Worm (Caenorhabditis elegans) whole organism, L4 larva: ENCODE results near the gene cyp-33B1.

Experiments used
- D1046.2 ChIP-seq: fragments of 200-800 bp; sonication (Bioruptor generic); IDR thresholded peaks from 2 replicates; pipeline ENCODE4 v1.3.6; 2022; ENCODE audit warnings: missing genetic modification characterization, missing compliant biosample characterization
- F37D6.2 ChIP-seq: sonication (generic microtip); optimal IDR thresholded peaks from 2 replicates; lab custom pipeline; 2016; ENCODE audit warnings: mild to moderate bottlenecking, missing genetic modification characterization, missing compliant biosample characterization
- F49E8.2 ChIP-seq: sonication (generic microtip); optimal IDR thresholded peaks from 2 replicates; lab custom pipeline; 2016; ENCODE audit warnings: missing compliant biosample characterization, mild to moderate bottlenecking, missing genetic modification characterization, borderline replicate concordance
- R02D3.7 ChIP-seq: fragments of 150-350 bp; sonication (generic microtip); optimal IDR thresholded peaks from 3 replicates; lab custom pipeline; 2014; ENCODE audit warnings: missing biosample characterization, missing genetic modification characterization
- T20F7.1 ChIP-seq: fragments of 200-800 bp; sonication (Bioruptor generic); optimal IDR thresholded peaks from 2 replicates; lab custom pipeline; 2018; ENCODE audit warnings: mild to moderate bottlenecking, missing genetic modification characterization, missing compliant biosample characterization
- T26A8.4 ChIP-seq: fragments of 200-800 bp; sonication (Bioruptor generic); IDR thresholded peaks from 2 replicates; pipeline ENCODE4 v1.3.6; 2022; ENCODE audit warnings: missing genetic modification characterization, missing compliant biosample characterization
- ZK337.2 ChIP-seq: fragments of 200-800 bp; sonication (Bioruptor generic); IDR thresholded peaks from 2 replicates; pipeline ENCODE4 v1.3.6; 2022; ENCODE audit warnings: missing genetic modification reagents, missing genetic modification characterization, missing compliant biosample characterization
- aha-1 ChIP-seq: fragments of 150-350 bp; peaks from one replicate; lab custom pipeline; 2014; ENCODE audit warnings: missing biosample characterization, missing genetic modification characterization
- ama-1 ChIP-seq: fragments of 150-350 bp; optimal IDR thresholded peaks from 2 replicates; lab custom pipeline; 2014; ENCODE audit warnings: inconsistent platforms, mixed read lengths
- arid-1 ChIP-seq: fragments of 200-800 bp; sonication (Bioruptor generic); conservative IDR thresholded peaks from 2 replicates; pipeline ENCODE4 v1.3.6; 2022; ENCODE audit warnings: missing genetic modification reagents, missing genetic modification characterization, missing compliant biosample characterization
- attf-4 ChIP-seq: sonication (generic microtip); optimal IDR thresholded peaks from 3 replicates; lab custom pipeline; 2017; ENCODE audit warnings: missing biosample characterization, missing genetic modification characterization
- ceh-28 ChIP-seq: fragments of 150-350 bp; optimal IDR thresholded peaks from 2 replicates; lab custom pipeline; 2014; ENCODE audit warnings: missing biosample characterization, missing genetic modification reagents, missing genetic modification characterization
- ceh-62 ChIP-seq: sonication (generic microtip); optimal IDR thresholded peaks from 2 replicates; lab custom pipeline; 2017; ENCODE audit warnings: missing biosample characterization, missing genetic modification characterization
- dmd-6 ChIP-seq: fragments of 200-800 bp; sonication (Bioruptor generic); IDR thresholded peaks from 2 replicates; pipeline ENCODE4 v1.3.6; 2022; ENCODE audit warnings: missing genetic modification reagents, missing genetic modification characterization, missing compliant biosample characterization
- dmd-8 ChIP-seq: fragments of 200-800 bp; sonication (Bioruptor generic); IDR thresholded peaks from 2 replicates; pipeline ENCODE4 v1.3.6; 2022; ENCODE audit warnings: missing genetic modification characterization, missing compliant biosample characterization
- dmd-9 ChIP-seq: fragments of 200-800 bp; sonication (Bioruptor generic); IDR thresholded peaks from 2 replicates; pipeline ENCODE4 v1.3.6; 2022; ENCODE audit warnings: missing genetic modification reagents, missing genetic modification characterization, missing compliant biosample characterization
- dpl-1 ChIP-seq: fragments of 150-350 bp; optimal IDR thresholded peaks from 2 replicates; lab custom pipeline; 2014; ENCODE audit warnings: missing biosample characterization, missing genetic modification reagents, missing genetic modification characterization
- egl-27 ChIP-seq: sonication (generic microtip); optimal IDR thresholded peaks from 3 replicates; lab custom pipeline; 2017; ENCODE audit warnings: missing biosample characterization, missing genetic modification reagents, missing genetic modification characterization
- fkh-10 ChIP-seq: fragments of 150-350 bp; optimal IDR thresholded peaks from 2 replicates; lab custom pipeline; 2014; ENCODE audit warnings: missing biosample characterization, missing genetic modification reagents, missing genetic modification characterization
- lin-15B ChIP-seq: fragments of 150-350 bp; sonication (generic microtip); optimal IDR thresholded peaks from 3 replicates; lab custom pipeline; 2014; ENCODE audit warnings: missing biosample characterization, missing genetic modification characterization
- lin-38 ChIP-seq: fragments of 200-800 bp; sonication (Bioruptor generic); IDR thresholded peaks from 2 replicates; pipeline ENCODE4 v1.3.6; 2022; ENCODE audit warnings: missing genetic modification reagents, missing genetic modification characterization, missing compliant biosample characterization
- madf-9 ChIP-seq: fragments of 200-800 bp; sonication (Bioruptor generic); conservative IDR thresholded peaks from 2 replicates; pipeline ENCODE4 v1.3.6; 2022; ENCODE audit warnings: missing genetic modification reagents, missing genetic modification characterization, missing compliant biosample characterization
- mdl-1 ChIP-seq, 2 experiments: fragments of 150-350 bp in 1 of 2; sonication (generic microtip) in 1 of 2; optimal IDR thresholded peaks; 2 replicates each; lab custom pipeline; 2014 to 2017; ENCODE audit warnings: missing biosample characterization in 2 of 2, missing genetic modification characterization in 2 of 2
- mes-2 ChIP-seq: sonication (generic microtip); optimal IDR thresholded peaks from 2 replicates; lab custom pipeline; 2016; ENCODE audit warnings: missing genotype, mild to moderate bottlenecking, missing genetic modification characterization, missing compliant biosample characterization; ENCODE audit not compliant: poor library complexity, severe bottlenecking
- mxl-2 ChIP-seq: fragments of 200-800 bp; sonication (Bioruptor generic); conservative IDR thresholded peaks from 2 replicates; pipeline ENCODE4 v1.3.6; 2022; ENCODE audit warnings: missing genetic modification reagents, missing genetic modification characterization, missing compliant biosample characterization
- mxl-3 ChIP-seq: fragments of 200-800 bp; sonication (Bioruptor generic); optimal IDR thresholded peaks from 2 replicates; lab custom pipeline; 2018; ENCODE audit warnings: mild to moderate bottlenecking, missing genetic modification characterization, missing compliant biosample characterization
- nhr-10 ChIP-seq: fragments of 150-350 bp; optimal IDR thresholded peaks from 2 replicates; lab custom pipeline; 2014; ENCODE audit warnings: missing biosample characterization, missing genetic modification characterization
- nhr-237 ChIP-seq: sonication (generic microtip); optimal IDR thresholded peaks from 2 replicates; lab custom pipeline; 2017; ENCODE audit warnings: missing biosample characterization, missing genetic modification characterization
- nhr-25 ChIP-seq: sonication (generic microtip); optimal IDR thresholded peaks from 2 replicates; lab custom pipeline; 2017; ENCODE audit warnings: missing genetic modification characterization, mild to moderate bottlenecking, missing compliant biosample characterization, antibody characterized with exemption, moderate library complexity, borderline replicate concordance; ENCODE audit not compliant: insufficient read depth
- nhr-28 ChIP-seq: fragments of 150-350 bp; optimal IDR thresholded peaks from 2 replicates; lab custom pipeline; 2014; ENCODE audit warnings: missing biosample characterization, missing genetic modification characterization
- nhr-41 ChIP-seq: fragments of 200-800 bp; sonication (Bioruptor generic); IDR thresholded peaks from 2 replicates; pipeline ENCODE4 v1.3.6; 2022; ENCODE audit warnings: missing genetic modification reagents, missing genetic modification characterization, missing compliant biosample characterization
- nhr-6 ChIP-seq: fragments of 150-350 bp; optimal IDR thresholded peaks from 2 replicates; lab custom pipeline; 2014; ENCODE audit warnings: missing biosample characterization, missing genetic modification characterization
- rbr-2 ChIP-seq: sonication (generic microtip); optimal IDR thresholded peaks from 2 replicates; lab custom pipeline; 2016; ENCODE audit warnings: missing genotype, missing genetic modification characterization, missing compliant biosample characterization
- sdz-12 ChIP-seq: fragments of 200-800 bp; sonication (Bioruptor generic); optimal IDR thresholded peaks from 2 replicates; lab custom pipeline; 2018; ENCODE audit warnings: mild to moderate bottlenecking, missing genetic modification characterization, missing compliant biosample characterization
- snpc-1.2 ChIP-seq: fragments of 200-800 bp; sonication (Bioruptor generic); IDR thresholded peaks from 2 replicates; pipeline ENCODE4 v1.3.6; 2022; ENCODE audit warnings: missing genetic modification reagents, missing genetic modification characterization, missing compliant biosample characterization
- tra-1 ChIP-seq: fragments of 200-800 bp; sonication (Bioruptor generic); IDR thresholded peaks from 2 replicates; pipeline ENCODE4 v1.3.6; 2022; ENCODE audit warnings: missing genetic modification reagents, missing genetic modification characterization, missing compliant biosample characterization
- unc-62 ChIP-seq, 3 experiments: fragments of 150-350 bp in 1 of 3; sonication (generic microtip); optimal IDR thresholded peaks in 2 of 3; peaks in 1 of 3; 1 replicate in 1 of 3; 2 replicates in 2 of 3; lab custom pipeline; 2014 to 2017; ENCODE audit warnings: missing biosample characterization in 3 of 3, missing genetic modification characterization in 3 of 3, missing genetic modification reagents in 3 of 3, missing genotype in 1 of 3
- zag-1 ChIP-seq: fragments of 150-350 bp; optimal IDR thresholded peaks from 2 replicates; lab custom pipeline; 2014; ENCODE audit warnings: missing biosample characterization, missing genetic modification characterization
- zip-11 ChIP-seq: fragments of 200-800 bp; sonication (Bioruptor generic); IDR thresholded peaks from 2 replicates; pipeline ENCODE4 v1.3.6; 2022; ENCODE audit warnings: missing genetic modification characterization, missing compliant biosample characterization
- zip-2 ChIP-seq: fragments of 150-350 bp; optimal IDR thresholded peaks from 2 replicates; lab custom pipeline; 2014; ENCODE audit warnings: missing biosample characterization, missing genetic modification characterization

Gene cyp-33B1

DNA sequence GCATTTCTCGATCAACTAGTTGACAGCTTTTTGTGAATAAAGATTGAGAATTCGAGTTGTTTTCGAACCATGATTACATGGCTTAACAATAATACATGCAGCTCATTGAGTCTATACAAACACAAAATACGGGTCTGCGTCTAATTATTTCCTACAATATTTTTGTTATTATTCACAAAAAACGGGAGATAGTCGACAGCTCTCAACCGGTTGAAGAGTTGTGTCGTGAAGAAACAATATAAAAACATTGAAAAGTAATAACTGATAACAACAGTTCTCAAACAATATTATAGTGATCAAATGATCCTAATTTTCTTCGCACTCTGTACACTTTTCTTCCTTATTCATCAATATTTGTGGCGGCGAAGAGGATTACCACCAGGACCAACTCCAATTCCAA lies at the start of gene cyp-33B1:
Gene cyp-33B1 (plus strand): TSS at position 301 of the 400 bp plus-strand sequence.
- no peak for TF ChIP-seq ZK337.2 (GFP tag; lab: Robert Waterston, UW)
- TF ChIP-seq dmd-8 (GFP tag; lab: Robert Waterston, UW), result no peak
- no peak for TF ChIP-seq zip-2 (tag; lab: Kevin White, UChicago)
- no peak for TF ChIP-seq attf-4 (tag; lab: Kevin White, UChicago)
- no peak for TF ChIP-seq tra-1
- no peak for TF ChIP-seq D1046.2 (GFP tag; lab: Robert Waterston, UW)
- TF ChIP-seq lin-15B (tag; lab: Kevin White, UChicago), result no peak
- no peak for TF ChIP-seq lin-38
- no peak for TF ChIP-seq T20F7.1 (GFP tag; lab: Kevin White, UChicago)
- no peak for TF ChIP-seq T26A8.4 (GFP tag; lab: Robert Waterston, UW)
- no peak for TF ChIP-seq arid-1 (GFP tag; lab: Robert Waterston, UW)
- TF ChIP-seq mxl-3 (GFP tag; lab: Kevin White, UChicago), result no peak

DNA sequence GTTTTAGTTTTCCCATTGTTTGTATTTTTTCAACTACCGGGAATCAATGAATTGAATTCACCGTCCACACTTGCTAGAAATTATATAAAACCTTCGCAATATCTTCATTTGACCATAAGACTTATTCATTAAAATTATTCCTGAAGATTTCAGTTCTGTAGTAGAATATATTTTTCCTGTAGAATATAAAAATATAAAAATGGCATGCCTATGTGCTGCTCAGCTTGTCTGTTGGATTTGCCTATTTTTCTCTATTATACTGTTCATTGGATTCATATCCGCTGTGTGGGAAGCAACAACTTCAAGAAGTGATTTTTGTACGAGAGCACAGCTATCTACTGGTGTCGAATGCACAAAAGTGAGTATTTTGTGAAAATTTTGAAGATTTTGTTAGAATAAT lies 49.5 kb upstream of the cyp-33B1 start, which contains the start of gene F59E11.6:
Gene F59E11.6 (plus strand): TSS at position 111 of the 400 bp plus-strand sequence.
- no peak for TF ChIP-seq mxl-2
- TF ChIP-seq aha-1, result peak; percentile 89
- TF ChIP-seq sdz-12 (GFP tag; lab: Kevin White, UChicago), result no peak
- TF ChIP-seq, all 104 proteins: peak for 1

DNA sequence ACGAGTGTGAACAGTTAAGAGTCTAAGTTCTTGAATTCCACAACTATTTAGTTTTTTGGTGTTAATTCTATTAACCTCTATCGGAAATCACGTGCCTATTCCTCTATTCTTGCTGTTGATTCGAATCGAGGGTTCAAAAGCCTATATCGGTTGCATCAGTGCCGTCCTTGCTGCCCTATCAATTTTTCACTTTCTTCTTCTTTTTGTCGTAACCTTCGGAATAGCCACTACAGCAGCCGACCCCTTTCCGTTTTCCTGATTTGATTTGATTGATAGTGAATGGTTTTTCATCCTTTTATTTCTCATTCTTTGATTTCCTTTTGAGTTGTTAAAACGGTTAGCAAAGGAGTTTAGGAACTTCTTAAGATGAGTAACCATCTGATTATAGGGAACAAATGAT lies 46.9 kb upstream of the cyp-33B1 start:
- TF ChIP-seq egl-27 (no peak), dmd-9 (GFP tag; lab: Robert Waterston, UW) (no peak), nhr-28 (tag; lab: Kevin White, UChicago) (peak; percentile 39), aha-1 (peak; percentile 36), ceh-28 (no peak), unc-62 (GFP tag; optimal IDR thresholded peaks at IDR 0.05 in 1 of 2; lab: Kevin White, UChicago) (peak in 1 of 2 experiments; percentile 33), unc-62 (tag; optimal IDR thresholded peaks at IDR 0.05; lab: Kevin White, UChicago) (no peak), nhr-6 (tag; lab: Kevin White, UChicago) (no peak), zip-11 (GFP tag; lab: Robert Waterston, UW) (no peak), mdl-1 (tag; optimal IDR thresholded peaks at IDR 0.05; lab: Kevin White, UChicago) (peak in 1 of 2 experiments; percentile 54), ceh-62 (no peak), R02D3.7 (tag; lab: Kevin White, UChicago) (no peak), dmd-6 (GFP tag; lab: Robert Waterston, UW) (no peak), mxl-2 (no peak), snpc-1.2 (GFP tag; lab: Robert Waterston, UW) (no peak), mes-2 (no peak)

ce11 chrV:8994801-8995200 lies 46.3 kb upstream of the cyp-33B1 start, which contains the start of gene F59E11.5:
F59E11.5 (plus strand) TSS chrV:8995101.
- TF ChIP-seq madf-9 (no peak), lin-15B (tag; lab: Kevin White, UChicago) (no peak), zip-2 (tag; lab: Kevin White, UChicago) (no peak), ceh-62 (no peak), dmd-8 (GFP tag; lab: Robert Waterston, UW) (no peak), nhr-237 (no peak), mes-2 (no peak), rbr-2 (tag; lab: Kevin White, UChicago) (no peak), F49E8.2 (tag; lab: Kevin White, UChicago) (no peak), nhr-10 (tag; lab: Kevin White, UChicago) (no peak), nhr-41 (no peak), ama-1 (lab: Kevin White, UChicago) (no peak), dmd-6 (GFP tag; lab: Robert Waterston, UW) (no peak), nhr-25 (tag; lab: Kevin White, UChicago) (no peak), F37D6.2 (no peak), dpl-1 (GFP tag; lab: Kevin White, UChicago) (no peak), zag-1 (no peak), fkh-10 (GFP tag; lab: Kevin White, UChicago) (no peak)
